Worm (Caenorhabditis elegans): Measurements from ENCODE around the gene C12D12.3.

- no peak for TF ChIP-seq flt-1 (GFP tag; IDR thresholded peaks at IDR 0.05)
- no peak for TF ChIP-seq ama-1 (optimal IDR thresholded peaks at IDR 0.05)
- TF ChIP-seq hmbx-1 (tag; optimal IDR thresholded peaks at IDR 0.05), result no peak
- TF ChIP-seq ceh-13 (GFP tag; optimal IDR thresholded peaks at IDR 0.05), result no peak
- TF ChIP-seq ets-7 (tag; optimal IDR thresholded peaks at IDR 0.05), result no peak
- no peak for TF ChIP-seq pes-1 (GFP tag; IDR thresholded peaks at IDR 0.05)
- TF ChIP-seq sea-1 (GFP tag; conservative IDR thresholded peaks at IDR 0.05), result no peak
- no peak for TF ChIP-seq aly-1 (tag; optimal IDR thresholded peaks at IDR 0.05)
- TF ChIP-seq hnd-1 (tag; optimal IDR thresholded peaks at IDR 0.05), result no peak
- TF ChIP-seq tbx-11 (GFP tag; IDR thresholded peaks at IDR 0.05), result no peak
- TF ChIP-seq tbx-37 (GFP tag; conservative IDR thresholded peaks at IDR 0.05), result no peak
- TF ChIP-seq B0310.2 (tag; optimal IDR thresholded peaks at IDR 0.05), result no peak
Observed at ce11 chrX:3494634-3495033, 5.5 kb downstream of the C12D12.3 start.
